Worm (Caenorhabditis elegans): ENCODE data around the gene nhr-234.

DNA sequence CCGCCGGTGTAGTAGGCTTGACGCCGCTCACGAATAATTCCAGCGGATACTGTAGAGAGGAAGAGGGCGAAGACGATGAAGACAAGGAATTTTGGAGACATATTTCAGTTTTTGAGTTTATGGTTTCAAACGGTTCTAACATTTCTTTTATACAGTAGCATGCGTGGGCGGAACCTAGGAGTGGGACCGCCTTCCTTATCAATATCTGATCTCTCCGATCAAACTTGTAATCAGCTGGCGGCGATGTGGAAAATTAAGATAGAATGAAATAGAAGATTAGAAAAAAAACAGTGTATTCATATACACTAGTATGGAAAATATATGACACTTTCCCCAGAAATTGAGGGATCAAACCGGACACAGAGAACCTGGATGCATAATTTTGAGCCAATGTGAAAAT is 17.2 kb upstream of the nhr-234 start, which contains the start of gene nspe-2:
- TF ChIP-seq unc-62 (GFP tag; optimal IDR thresholded peaks at IDR 0.05) (no peak), let-526 (GFP tag; IDR thresholded peaks at IDR 0.05) (no peak), snpc-4 (GFP tag; optimal IDR thresholded peaks at IDR 0.05) (no peak), snpc-4 (tag; optimal IDR thresholded peaks at IDR 0.05) (no peak), C17E4.6 (GFP tag; IDR thresholded peaks at IDR 0.05) (no peak), Y67H2A.10 (GFP tag; conservative IDR thresholded peaks at IDR 0.05) (no peak), ama-1 (optimal IDR thresholded peaks at IDR 0.05) (no peak), ama-1 (GFP tag; optimal IDR thresholded peaks at IDR 0.05) (no peak), ztf-3 (GFP tag; optimal IDR thresholded peaks at IDR 0.05) (no peak), athp-1 (tag; optimal IDR thresholded peaks at IDR 0.05) (no peak), madf-3 (GFP tag; IDR thresholded peaks at IDR 0.05) (no peak), hlh-26 (GFP tag; conservative IDR thresholded peaks at IDR 0.05) (no peak), C06A6.2 (GFP tag; conservative IDR thresholded peaks at IDR 0.05) (no peak), hlh-12 (tag; optimal IDR thresholded peaks at IDR 0.05) (no peak), zfh-2 (GFP tag; conservative IDR thresholded peaks at IDR 0.05) (no peak)
